Worm (Caenorhabditis elegans) whole organism, L4 larva: ENCODE measurements around the gene C08E3.1.

Source experiments
- F26F4.8 ChIP-seq: fragments of 200-800 bp; sonication (Bioruptor generic); conservative IDR thresholded peaks from 2 replicates; pipeline ENCODE4 v1.3.6; 2022; ENCODE audit warnings: missing genetic modification characterization, missing compliant biosample characterization
- T26A8.4 ChIP-seq: fragments of 200-800 bp; sonication (Bioruptor generic); IDR thresholded peaks from 2 replicates; pipeline ENCODE4 v1.3.6; 2022; ENCODE audit warnings: missing genetic modification characterization, missing compliant biosample characterization
- Y75B8A.6 ChIP-seq: fragments of 200-800 bp; sonication (Bioruptor generic); IDR thresholded peaks from 2 replicates; pipeline ENCODE4 v1.3.6; 2022; ENCODE audit warnings: missing genetic modification reagents, missing genetic modification characterization, missing compliant biosample characterization
- arid-1 ChIP-seq: fragments of 200-800 bp; sonication (Bioruptor generic); conservative IDR thresholded peaks from 2 replicates; pipeline ENCODE4 v1.3.6; 2022; ENCODE audit warnings: missing genetic modification reagents, missing genetic modification characterization, missing compliant biosample characterization
- attf-4 ChIP-seq: sonication (generic microtip); optimal IDR thresholded peaks from 3 replicates; lab custom pipeline; 2017; ENCODE audit warnings: missing biosample characterization, missing genetic modification characterization
- ceh-20 ChIP-seq: fragments of 200-800 bp; sonication (Bioruptor generic); IDR thresholded peaks from 2 replicates; pipeline ENCODE4 v1.3.6; 2022; ENCODE audit warnings: missing genetic modification reagents, missing genetic modification characterization, missing compliant biosample characterization
- ceh-28 ChIP-seq: fragments of 150-350 bp; optimal IDR thresholded peaks from 2 replicates; lab custom pipeline; 2014; ENCODE audit warnings: missing biosample characterization, missing genetic modification reagents, missing genetic modification characterization
- ceh-82 ChIP-seq: sonication (generic microtip); optimal IDR thresholded peaks from 2 replicates; lab custom pipeline; 2017; ENCODE audit warnings: missing biosample characterization, missing genetic modification characterization
- ctbp-1 ChIP-seq: fragments of 200-800 bp; sonication (Bioruptor generic); IDR thresholded peaks from 2 replicates; pipeline ENCODE4 v1.3.6; 2022; ENCODE audit warnings: missing genetic modification reagents, missing genetic modification characterization, missing compliant biosample characterization
- daf-8 ChIP-seq: fragments of 200-800 bp; sonication (Bioruptor generic); IDR thresholded peaks from 2 replicates; pipeline ENCODE4 v1.3.6; 2022; ENCODE audit warnings: missing genetic modification characterization, missing compliant biosample characterization
- dmd-6 ChIP-seq: fragments of 200-800 bp; sonication (Bioruptor generic); IDR thresholded peaks from 2 replicates; pipeline ENCODE4 v1.3.6; 2022; ENCODE audit warnings: missing genetic modification reagents, missing genetic modification characterization, missing compliant biosample characterization
- dmd-8 ChIP-seq: fragments of 200-800 bp; sonication (Bioruptor generic); IDR thresholded peaks from 2 replicates; pipeline ENCODE4 v1.3.6; 2022; ENCODE audit warnings: missing genetic modification characterization, missing compliant biosample characterization
- dve-1 ChIP-seq: sonication (generic microtip); optimal IDR thresholded peaks from 2 replicates; lab custom pipeline; 2017; ENCODE audit warnings: antibody characterized with exemption, mild to moderate bottlenecking, missing genetic modification characterization, missing compliant biosample characterization; ENCODE audit not compliant: insufficient read depth
- gei-8 ChIP-seq: fragments of 200-800 bp; sonication (Bioruptor generic); optimal IDR thresholded peaks from 2 replicates; lab custom pipeline; 2018; ENCODE audit warnings: mild to moderate bottlenecking, missing genetic modification characterization, missing compliant biosample characterization
- hif-1 ChIP-seq, 2 experiments: sonication (generic microtip); optimal IDR thresholded peaks; 2 replicates each; lab custom pipeline; 2016 to 2017; ENCODE audit warnings: missing compliant biosample characterization in 2 of 2, missing genetic modification characterization in 2 of 2, missing genetic modification reagents in 2 of 2, missing genotype in 2 of 2, mild to moderate bottlenecking in 1 of 2
- lim-7 ChIP-seq: fragments of 200-800 bp; sonication (Bioruptor generic); IDR thresholded peaks from 2 replicates; pipeline ENCODE4 v1.3.6; 2022; ENCODE audit warnings: missing genetic modification characterization, missing compliant biosample characterization
- lin-1 ChIP-seq: fragments of 200-800 bp; sonication (Bioruptor generic); IDR thresholded peaks from 2 replicates; pipeline ENCODE4 v1.3.6; 2022; ENCODE audit warnings: missing genetic modification reagents, missing genetic modification characterization, missing compliant biosample characterization
- lin-13 ChIP-seq: fragments of 150-350 bp; optimal IDR thresholded peaks from 2 replicates; lab custom pipeline; 2014; ENCODE audit warnings: missing biosample characterization, missing genetic modification reagents, missing genetic modification characterization
- lin-15B ChIP-seq: fragments of 150-350 bp; sonication (generic microtip); optimal IDR thresholded peaks from 3 replicates; lab custom pipeline; 2014; ENCODE audit warnings: missing biosample characterization, missing genetic modification characterization
- lin-29 ChIP-seq: fragments of 200-800 bp; sonication (Bioruptor generic); IDR thresholded peaks from 2 replicates; pipeline ENCODE4 v1.3.6; 2022; ENCODE audit warnings: missing genetic modification reagents, missing genetic modification characterization, missing compliant biosample characterization
- lin-38 ChIP-seq: fragments of 200-800 bp; sonication (Bioruptor generic); IDR thresholded peaks from 2 replicates; pipeline ENCODE4 v1.3.6; 2022; ENCODE audit warnings: missing genetic modification reagents, missing genetic modification characterization, missing compliant biosample characterization
- lir-3 ChIP-seq: sonication (generic microtip); optimal IDR thresholded peaks from 2 replicates; lab custom pipeline; 2016; ENCODE audit warnings: mild to moderate bottlenecking, missing genetic modification characterization, missing compliant biosample characterization
- mdl-1 ChIP-seq, 2 experiments: fragments of 150-350 bp in 1 of 2; sonication (generic microtip) in 1 of 2; optimal IDR thresholded peaks; 2 replicates each; lab custom pipeline; 2014 to 2017; ENCODE audit warnings: missing biosample characterization in 2 of 2, missing genetic modification characterization in 2 of 2
- mxl-2 ChIP-seq: fragments of 200-800 bp; sonication (Bioruptor generic); conservative IDR thresholded peaks from 2 replicates; pipeline ENCODE4 v1.3.6; 2022; ENCODE audit warnings: missing genetic modification reagents, missing genetic modification characterization, missing compliant biosample characterization
- nhr-102 ChIP-seq: sonication (generic microtip); optimal IDR thresholded peaks from 2 replicates; lab custom pipeline; 2016; ENCODE audit warnings: mild to moderate bottlenecking, missing genetic modification characterization, moderate library complexity, missing compliant biosample characterization
- nhr-11 ChIP-seq: fragments of 150-350 bp; optimal IDR thresholded peaks from 2 replicates; lab custom pipeline; 2014; ENCODE audit warnings: missing biosample characterization, missing genetic modification characterization
- nhr-111 ChIP-seq: fragments of 200-800 bp; sonication (Bioruptor generic); optimal IDR thresholded peaks from 2 replicates; lab custom pipeline; 2018; ENCODE audit warnings: mild to moderate bottlenecking, missing genetic modification characterization, missing compliant biosample characterization
- nhr-237 ChIP-seq: sonication (generic microtip); optimal IDR thresholded peaks from 2 replicates; lab custom pipeline; 2017; ENCODE audit warnings: missing biosample characterization, missing genetic modification characterization
- nhr-42 ChIP-seq: fragments of 200-800 bp; sonication (Bioruptor generic); IDR thresholded peaks from 2 replicates; pipeline ENCODE4 v1.3.6; 2022; ENCODE audit warnings: missing genetic modification characterization, missing compliant biosample characterization
- sdz-12 ChIP-seq: fragments of 200-800 bp; sonication (Bioruptor generic); optimal IDR thresholded peaks from 2 replicates; lab custom pipeline; 2018; ENCODE audit warnings: mild to moderate bottlenecking, missing genetic modification characterization, missing compliant biosample characterization
- snpc-1.2 ChIP-seq: fragments of 200-800 bp; sonication (Bioruptor generic); IDR thresholded peaks from 2 replicates; pipeline ENCODE4 v1.3.6; 2022; ENCODE audit warnings: missing genetic modification reagents, missing genetic modification characterization, missing compliant biosample characterization
- snpc-4 ChIP-seq: fragments of 150-350 bp; optimal IDR thresholded peaks from 2 replicates; lab custom pipeline; 2014; ENCODE audit warnings: missing biosample characterization, missing genetic modification characterization
- unc-39 ChIP-seq: sonication (generic microtip); optimal IDR thresholded peaks from 2 replicates; lab custom pipeline; 2017; ENCODE audit warnings: missing biosample characterization, missing genetic modification characterization
- unc-62 ChIP-seq, 3 experiments: fragments of 150-350 bp in 1 of 3; sonication (generic microtip); optimal IDR thresholded peaks in 2 of 3; peaks in 1 of 3; 1 replicate in 1 of 3; 2 replicates in 2 of 3; lab custom pipeline; 2014 to 2017; ENCODE audit warnings: missing biosample characterization in 3 of 3, missing genetic modification characterization in 3 of 3, missing genetic modification reagents in 3 of 3, missing genotype in 1 of 3
- zfp-2 ChIP-seq: sonication (generic microtip); optimal IDR thresholded peaks from 2 replicates; lab custom pipeline; 2016; ENCODE audit warnings: mild to moderate bottlenecking, missing genetic modification characterization, missing compliant biosample characterization
- zip-2 ChIP-seq: fragments of 150-350 bp; optimal IDR thresholded peaks from 2 replicates; lab custom pipeline; 2014; ENCODE audit warnings: missing biosample characterization, missing genetic modification characterization

The C08E3.1 gene

ce11 chrII:1650502-1650901, 16.9 kb downstream of the C08E3.1 start, which contains the start of gene fbxb-20:
Gene fbxb-20, minus strand, starts transcription at chrII:1650602.
- TF ChIP-seq zip-2, result no peak
- TF ChIP-seq nhr-102 (tag; lab: Kevin White, UChicago), result no peak
- no peak for TF ChIP-seq ceh-28 (tag; lab: Kevin White, UChicago)
- TF ChIP-seq gei-8 (GFP tag; lab: Kevin White, UChicago), result no peak
- no peak for TF ChIP-seq dve-1 (tag; lab: Kevin White, UChicago)
- no peak for TF ChIP-seq attf-4 (tag; lab: Kevin White, UChicago)
- no peak for TF ChIP-seq nhr-42
- no peak for TF ChIP-seq unc-62 (GFP tag; optimal IDR thresholded peaks at IDR 0.05 in 1 of 2; lab: Kevin White, UChicago)
- TF ChIP-seq unc-62 (tag; optimal IDR thresholded peaks at IDR 0.05; lab: Kevin White, UChicago), result no peak
- TF ChIP-seq daf-8 (GFP tag; lab: Robert Waterston, UW), result no peak
- TF ChIP-seq Y75B8A.6 (GFP tag; lab: Robert Waterston, UW), result no peak

- TF ChIP-seq dmd-6 (GFP tag; lab: Robert Waterston, UW) (no peak), lin-15B (tag; lab: Kevin White, UChicago) (no peak), zip-2 (no peak), lir-3 (tag; lab: Kevin White, UChicago) (no peak)
Measured at ce11 chrII:1651804-1652203, 18.2 kb downstream of the C08E3.1 start, which contains the start of gene fbxb-16. Gene fbxb-16, minus strand, starts transcription at chrII:1651904.

- TF ChIP-seq attf-4 (tag; lab: Kevin White, UChicago), result no peak
- TF ChIP-seq snpc-1.2, result no peak
- no peak for TF ChIP-seq dmd-8
- TF ChIP-seq hif-1 (tag; optimal IDR thresholded peaks at IDR 0.05; lab: Kevin White, UChicago), result no peak
- TF ChIP-seq ctbp-1 (GFP tag; lab: Robert Waterston, UW), result no peak
- no peak for TF ChIP-seq ceh-82
- TF ChIP-seq lin-1 (GFP tag; lab: Robert Waterston, UW), result no peak
Measured at ce11 chrII:1653397-1653796, 19.8 kb downstream of the C08E3.1 start, which contains the start of gene fbxb-15. Gene fbxb-15, minus strand, starts transcription at chrII:1653497.

ce11 chrII:1654917-1655316, 21.3 kb downstream of the C08E3.1 start, which contains the start of gene btb-12:
Gene btb-12, plus strand, starts transcription at chrII:1655217.
- TF ChIP-seq unc-39 (tag; lab: Kevin White, UChicago) (no peak), snpc-4 (tag; lab: Kevin White, UChicago) (no peak), sdz-12 (GFP tag; lab: Kevin White, UChicago) (no peak), mdl-1 (tag; optimal IDR thresholded peaks at IDR 0.05; lab: Kevin White, UChicago) (no peak), ceh-28 (tag; lab: Kevin White, UChicago) (no peak), mxl-2 (GFP tag; lab: Robert Waterston, UW) (no peak), nhr-11 (tag; lab: Kevin White, UChicago) (no peak), nhr-111 (GFP tag; lab: Kevin White, UChicago) (no peak), nhr-237 (tag; lab: Kevin White, UChicago) (no peak), zfp-2 (no peak), lim-7 (GFP tag; lab: Robert Waterston, UW) (no peak), T26A8.4 (GFP tag; lab: Robert Waterston, UW) (no peak), hif-1 (tag; optimal IDR thresholded peaks at IDR 0.05; lab: Kevin White, UChicago) (no peak), lin-29 (GFP tag; lab: Robert Waterston, UW) (no peak), lin-13 (GFP tag; lab: Kevin White, UChicago) (no peak), arid-1 (no peak), lin-38 (GFP tag; lab: Robert Waterston, UW) (no peak), ceh-20 (GFP tag; lab: Robert Waterston, UW) (no peak), F26F4.8 (GFP tag; lab: Robert Waterston, UW) (no peak)
